Worm (Caenorhabditis elegans): Measurements from ENCODE around the gene fbxl-5.

- TF ChIP-seq ama-1 (optimal IDR thresholded peaks at IDR 0.05) (no peak), unc-62 (GFP tag; optimal IDR thresholded peaks at IDR 0.05) (no peak), hlh-17 (GFP tag; optimal IDR thresholded peaks at IDR 0.05; ENCODE audit: borderline replicate concordance) (no peak), ces-1 (GFP tag; optimal IDR thresholded peaks at IDR 0.05) (no peak), dpl-1 (GFP tag; optimal IDR thresholded peaks at IDR 0.05) (no peak), ztf-11 (tag; optimal IDR thresholded peaks at IDR 0.05) (no peak)
Observed at ce11 chrV:7747132-7747531, 4.4 kb downstream of the fbxl-5 start.

Measured in whole organism, L1 larva.